Fruit fly (Drosophila melanogaster) whole organism, prepupa: ENCODE data around the gene Karl.

Source experiments
- CG10631 ChIP-seq: fragments of 200-800 bp; sonication (Bioruptor generic); optimal IDR thresholded peaks from 2 replicates; lab custom pipeline; 2016; ENCODE audit warnings: missing biosample characterization, missing genetic modification characterization
- CG10669 ChIP-seq: fragments of 200-800 bp; sonication (Bioruptor generic); optimal IDR thresholded peaks from 3 replicates; lab custom pipeline; 2018; ENCODE audit warnings: missing biosample characterization, mild to moderate bottlenecking, missing genetic modification characterization, moderate library complexity
- CG11294 ChIP-seq: fragments of 200-800 bp; sonication (Bioruptor generic); IDR thresholded peaks from 2 replicates; pipeline ENCODE4 v1.3.6; 2022; ENCODE audit warnings: missing biosample characterization, missing genetic modification characterization
- CG11902 ChIP-seq: fragments of 200-800 bp; sonication (Bioruptor generic); optimal IDR thresholded peaks from 3 replicates; lab custom pipeline; 2016; ENCODE audit warnings: missing biosample characterization, missing genetic modification characterization
- CG15336 ChIP-seq: fragments of 200-800 bp; sonication (Bioruptor generic); IDR thresholded peaks from 2 replicates; pipeline ENCODE4 v1.3.6; 2022; ENCODE audit warnings: missing biosample characterization, missing genetic modification characterization
- CG1621 ChIP-seq: fragments of 200-800 bp; sonication (Bioruptor generic); optimal IDR thresholded peaks from 3 replicates; lab custom pipeline; 2018; ENCODE audit warnings: missing biosample characterization, mild to moderate bottlenecking, missing genetic modification characterization
- CG3032 ChIP-seq: fragments of 200-800 bp; optimal IDR thresholded peaks from 2 replicates; lab custom pipeline; 2019; ENCODE audit warnings: missing biosample characterization, mild to moderate bottlenecking, missing genetic modification characterization, moderate library complexity
- CG31627 ChIP-seq: fragments of 200-800 bp; sonication (Bioruptor generic); optimal IDR thresholded peaks from 3 replicates; lab custom pipeline; 2016; ENCODE audit warnings: missing biosample characterization, missing genetic modification characterization
- CG34406 ChIP-seq: fragments of 200-800 bp; sonication (Bioruptor generic); optimal IDR thresholded peaks from 3 replicates; lab custom pipeline; 2016; ENCODE audit warnings: missing biosample characterization, missing genetic modification characterization
- CG3919 ChIP-seq: fragments of 200-800 bp; sonication (Bioruptor generic); optimal IDR thresholded peaks from 3 replicates; lab custom pipeline; 2016; ENCODE audit warnings: missing biosample characterization, missing genetic modification characterization
- CG6808 ChIP-seq: fragments of 200-800 bp; sonication (Bioruptor generic); optimal IDR thresholded peaks from 3 replicates; lab custom pipeline; 2017; ENCODE audit warnings: missing biosample characterization, missing genetic modification characterization, mild to moderate bottlenecking, moderate library complexity, missing genetic modification reagents
- CG6854 ChIP-seq: fragments of 200-800 bp; sonication (Bioruptor generic); optimal IDR thresholded peaks from 2 replicates; lab custom pipeline; 2017; ENCODE audit warnings: missing biosample characterization, mild to moderate bottlenecking, missing genetic modification characterization
- CG8119 ChIP-seq: fragments of 200-800 bp; sonication (Bioruptor generic); IDR thresholded peaks from 3 replicates; pipeline ENCODE4 v1.3.6; 2022; ENCODE audit warnings: missing biosample characterization, missing genetic modification characterization
- CG8632 ChIP-seq: fragments of 200-800 bp; sonication (Bioruptor generic); optimal IDR thresholded peaks from 3 replicates; lab custom pipeline; 2016; ENCODE audit warnings: missing biosample characterization, missing genetic modification characterization
- Eip75B ChIP-seq: fragments of 200-800 bp; sonication (Bioruptor generic); optimal IDR thresholded peaks from 3 replicates; lab custom pipeline; 2016; ENCODE audit warnings: missing biosample characterization, missing genetic modification characterization
- Eip78C ChIP-seq: fragments of 200-800 bp; sonication (Bioruptor generic); peaks from one replicate; lab custom pipeline; 2016; ENCODE audit warnings: missing biosample characterization, missing genetic modification characterization
- Ets21C ChIP-seq: fragments of 200-800 bp; sonication (Bioruptor generic); optimal IDR thresholded peaks from 3 replicates; lab custom pipeline; 2016; ENCODE audit warnings: missing biosample characterization, missing genetic modification characterization
- Ets96B ChIP-seq: fragments of 200-800 bp; optimal IDR thresholded peaks from 2 replicates; lab custom pipeline; 2019; ENCODE audit warnings: missing biosample characterization, mild to moderate bottlenecking, missing genetic modification characterization, moderate library complexity
- Hr4 ChIP-seq: fragments of 200-800 bp; sonication (Bioruptor generic); optimal IDR thresholded peaks from 3 replicates; lab custom pipeline; 2016; ENCODE audit warnings: missing biosample characterization, missing genetic modification characterization
- Lpt ChIP-seq: fragments of 200-800 bp; sonication (Bioruptor generic); optimal IDR thresholded peaks from 3 replicates; lab custom pipeline; 2016; ENCODE audit warnings: missing biosample characterization, missing genetic modification characterization
- Met ChIP-seq: fragments of 200-800 bp; sonication (Bioruptor generic); optimal IDR thresholded peaks from 3 replicates; lab custom pipeline; 2016; ENCODE audit warnings: missing biosample characterization, missing genetic modification characterization
- Sox102F ChIP-seq: fragments of 200-800 bp; sonication (Bioruptor generic); optimal IDR thresholded peaks from 2 replicates; lab custom pipeline; 2016; ENCODE audit warnings: missing biosample characterization, mild to moderate bottlenecking, missing genetic modification characterization
- Sox14 ChIP-seq: fragments of 200-800 bp; sonication (Bioruptor generic); optimal IDR thresholded peaks from 3 replicates; lab custom pipeline; 2016; ENCODE audit warnings: missing biosample characterization, missing genetic modification characterization
- Sox15 ChIP-seq: fragments of 200-800 bp; sonication (Bioruptor generic); optimal IDR thresholded peaks from 3 replicates; lab custom pipeline; 2016; ENCODE audit warnings: missing biosample characterization, missing genetic modification characterization
- acj6 ChIP-seq: fragments of 200-800 bp; sonication (Bioruptor generic); optimal IDR thresholded peaks from 3 replicates; lab custom pipeline; 2016; ENCODE audit warnings: missing biosample characterization, missing genetic modification characterization
- fkh ChIP-seq: fragments of 200-800 bp; sonication (Bioruptor generic); optimal IDR thresholded peaks from 3 replicates; lab custom pipeline; 2017; ENCODE audit warnings: missing biosample characterization, mild to moderate bottlenecking, missing genetic modification characterization, moderate library complexity
- lz ChIP-seq: fragments of 200-800 bp; sonication (Bioruptor generic); optimal IDR thresholded peaks from 3 replicates; lab custom pipeline; 2016; ENCODE audit warnings: missing biosample characterization, missing genetic modification characterization
- pdm3 ChIP-seq: fragments of 200-800 bp; sonication (Bioruptor generic); optimal IDR thresholded peaks from 3 replicates; lab custom pipeline; 2016; ENCODE audit warnings: missing biosample characterization, missing genetic modification characterization
- salr ChIP-seq, 2 experiments: fragments of 200-800 bp; sonication (Bioruptor generic); optimal IDR thresholded peaks; 3 replicates each; lab custom pipeline; 2016 to 2018; ENCODE audit warnings: missing biosample characterization in 2 of 2, missing genetic modification characterization in 2 of 2, mild to moderate bottlenecking in 1 of 2
- topi ChIP-seq: fragments of 200-800 bp; sonication (Bioruptor generic); optimal IDR thresholded peaks from 3 replicates; lab custom pipeline; 2016; ENCODE audit warnings: missing biosample characterization, missing genetic modification characterization

Karl gene

dm6 chrX:11792415-11793328 lies 5.5 kb downstream of the Karl start, which contains the start of gene CkIIbeta (continued):
- TF ChIP-seq Sox14 (GFP tag; lab: Kevin White, UChicago) (peak; percentile 44), CG3032 (no peak), CG6854 (GFP tag; lab: Kevin White, UChicago) (peak; percentile 3), lz (GFP tag; lab: Kevin White, UChicago) (peak; percentile 23), topi (peak; percentile 36), pdm3 (GFP tag; lab: Kevin White, UChicago) (no peak), Sox102F (peak; percentile 10), CG11902 (GFP tag; lab: Kevin White, UChicago) (no peak), salr (GFP tag; optimal IDR thresholded peaks at IDR 0.05; lab: Kevin White, UChicago) (no peak), CG8119 (no peak)
- TF ChIP-seq, all 60 proteins: peak for 24

- TF ChIP-seq CG8632 (GFP tag; lab: Kevin White, UChicago) (no peak), fkh (no peak), acj6 (GFP tag; lab: Kevin White, UChicago) (no peak), Sox102F (no peak), CG3032 (no peak), Met (GFP tag; lab: Kevin White, UChicago) (no peak), CG1621 (tag; lab: Kevin White, UChicago) (no peak), CG11294 (GFP tag; lab: Robert Waterston, UW) (no peak), CG8119 (no peak), CG15336 (GFP tag; lab: Robert Waterston, UW) (no peak), Eip75B (GFP tag; lab: Kevin White, UChicago) (no peak), CG3919 (GFP tag; lab: Kevin White, UChicago) (no peak), CG34406 (GFP tag; lab: Kevin White, UChicago) (no peak), Ets96B (tag; lab: Kevin White, UChicago) (no peak), CG31627 (no peak), CG10631 (GFP tag; lab: Kevin White, UChicago) (no peak)
These were observed 6.3 kb downstream of the Karl start for dm6 chrX:11793434-11793833.

DNA sequence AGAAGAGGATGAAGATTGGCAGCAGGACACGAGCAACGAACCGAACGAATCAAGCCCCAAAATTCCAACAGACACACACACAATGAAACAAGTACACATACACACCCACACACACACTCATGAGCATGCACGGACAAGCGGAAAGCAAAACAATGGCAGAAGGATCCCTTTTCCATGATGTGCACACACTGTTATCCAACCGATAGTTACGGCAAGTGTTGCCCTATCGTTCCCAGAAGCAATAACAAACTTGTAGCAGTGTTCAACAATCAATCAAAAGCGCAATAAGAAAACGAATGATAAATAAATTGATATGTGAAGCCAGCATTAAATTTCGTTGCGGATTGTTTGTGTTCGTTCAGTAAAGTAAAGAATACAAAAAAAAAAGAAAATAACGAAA lies 9.7 kb downstream of the Karl start:
- TF ChIP-seq Sox102F (no peak), acj6 (GFP tag; lab: Kevin White, UChicago) (no peak), Ets21C (GFP tag; lab: Kevin White, UChicago) (no peak), CG3032 (no peak), Ets96B (tag; lab: Kevin White, UChicago) (no peak), lz (GFP tag; lab: Kevin White, UChicago) (no peak), CG3919 (GFP tag; lab: Kevin White, UChicago) (no peak)
- TF ChIP-seq, all 60 proteins: peak for 0

dm6 chrX:11798522-11798921 lies 11.3 kb downstream of the Karl start:
- TF ChIP-seq Lpt (GFP tag; lab: Kevin White, UChicago) (no peak), Met (GFP tag; lab: Kevin White, UChicago) (no peak), CG31627 (no peak), CG10631 (GFP tag; lab: Kevin White, UChicago) (no peak), CG6808 (GFP tag; lab: Kevin White, UChicago) (no peak), CG11294 (GFP tag; lab: Robert Waterston, UW) (no peak), Hr4 (no peak), fkh (no peak), CG10669 (GFP tag; lab: Kevin White, UChicago) (no peak)
- TF ChIP-seq, all 60 proteins: peak for 0

- TF ChIP-seq pdm3 (GFP tag; lab: Kevin White, UChicago) (no peak), Sox15 (GFP tag; lab: Kevin White, UChicago) (no peak), CG6854 (GFP tag; lab: Kevin White, UChicago) (no peak), Ets21C (GFP tag; lab: Kevin White, UChicago) (no peak), Eip78C (no peak), Met (GFP tag; lab: Kevin White, UChicago) (no peak)
- TF ChIP-seq, all 60 proteins: peak for 0
These were observed 12.8 kb downstream of the Karl start for dm6 chrX:11799931-11800330.
